Fruit fly (Drosophila melanogaster) whole organism, embryonic: ENCODE data around the gene Fas3.

Experiments used
- ATbp ChIP-seq: fragments of 200-800 bp; sonication (Bioruptor generic); optimal IDR thresholded peaks from 2 replicates; lab custom pipeline; 2017; ENCODE audit warnings: missing biosample characterization, mild to moderate bottlenecking, missing genetic modification characterization, missing genetic modification reagents
- Aef1 ChIP-seq: fragments of 200-800 bp; sonication (Bioruptor generic); IDR thresholded peaks from 3 replicates; pipeline ENCODE4 v1.3.6; 2022; ENCODE audit warnings: missing biosample characterization, missing genetic modification characterization
- Antp ChIP-seq: fragments of 200-800 bp; sonication (Bioruptor generic); optimal IDR thresholded peaks from 3 replicates; lab custom pipeline; 2016; ENCODE audit warnings: missing biosample characterization, missing genetic modification characterization
- Asciz ChIP-seq: fragments of 200-800 bp; sonication (Bioruptor generic); optimal IDR thresholded peaks from 2 replicates; lab custom pipeline; 2017; ENCODE audit warnings: missing biosample characterization, mild to moderate bottlenecking, missing genetic modification characterization, missing genetic modification reagents
- Atf-2 ChIP-seq: fragments of 200-800 bp; sonication (Bioruptor generic); optimal IDR thresholded peaks from 2 replicates; lab custom pipeline; 2016; ENCODE audit warnings: missing biosample characterization, missing genetic modification characterization
- CG11695 ChIP-seq: fragments of 200-800 bp; sonication (Bioruptor generic); IDR thresholded peaks from 3 replicates; pipeline ENCODE4 v1.3.6; 2022; ENCODE audit warnings: missing biosample characterization, missing genetic modification characterization
- CG12155 ChIP-seq: fragments of 200-800 bp; sonication (Bioruptor generic); optimal IDR thresholded peaks from 3 replicates; lab custom pipeline; 2016; ENCODE audit warnings: missing biosample characterization, missing genetic modification characterization
- CG12391 ChIP-seq: fragments of 200-800 bp; sonication (Bioruptor generic); optimal IDR thresholded peaks from 3 replicates; lab custom pipeline; 2018; ENCODE audit warnings: missing biosample characterization, mild to moderate bottlenecking, missing genetic modification characterization, moderate library complexity
- CG12769 ChIP-seq: fragments of 200-800 bp; sonication (Bioruptor generic); optimal IDR thresholded peaks from 2 replicates; lab custom pipeline; 2019; ENCODE audit warnings: missing biosample characterization, mild to moderate bottlenecking, missing genetic modification characterization, moderate library complexity
- CG14014 ChIP-seq: fragments of 200-800 bp; sonication (Bioruptor generic); IDR thresholded peaks from 2 replicates; pipeline ENCODE4 v1.3.6; 2022; ENCODE audit warnings: missing biosample characterization, missing genetic modification characterization
- CG1603 ChIP-seq: fragments of 200-800 bp; sonication (Bioruptor generic); optimal IDR thresholded peaks from 2 replicates; lab custom pipeline; 2019; ENCODE audit warnings: missing biosample characterization, mild to moderate bottlenecking, missing genetic modification characterization, moderate library complexity
- CG17328 ChIP-seq: fragments of 200-800 bp; sonication (Bioruptor generic); IDR thresholded peaks from 2 replicates; pipeline ENCODE4 v1.3.6; 2022; ENCODE audit warnings: missing biosample characterization, missing genetic modification characterization
- CG1792 ChIP-seq: fragments of 200-800 bp; sonication (Bioruptor generic); optimal IDR thresholded peaks from 2 replicates; lab custom pipeline; 2016; ENCODE audit warnings: missing biosample characterization, missing genetic modification characterization
- CG18476 ChIP-seq: fragments of 200-800 bp; sonication (Bioruptor generic); optimal IDR thresholded peaks from 2 replicates; lab custom pipeline; 2016; ENCODE audit warnings: missing biosample characterization, mild to moderate bottlenecking, missing genetic modification characterization
- CG43689 ChIP-seq: fragments of 200-800 bp; sonication (Bioruptor generic); IDR thresholded peaks from 2 replicates; pipeline ENCODE4 v1.3.6; 2022; ENCODE audit warnings: missing biosample characterization, missing genetic modification characterization
- CG4707 ChIP-seq: fragments of 200-800 bp; sonication (Bioruptor generic); optimal IDR thresholded peaks from 2 replicates; lab custom pipeline; 2018; ENCODE audit warnings: missing biosample characterization, mild to moderate bottlenecking, missing genetic modification characterization, moderate library complexity
- CG4854 ChIP-seq: fragments of 200-800 bp; sonication (Bioruptor generic); optimal IDR thresholded peaks from 2 replicates; lab custom pipeline; 2016; ENCODE audit warnings: missing biosample characterization, missing genetic modification characterization, inconsistent platforms
- CG7357 ChIP-seq: fragments of 200-800 bp; sonication (Bioruptor generic); IDR thresholded peaks from 3 replicates; pipeline ENCODE4 v1.3.6; 2022; ENCODE audit warnings: missing biosample characterization, missing genetic modification characterization
- CG8089 ChIP-seq: fragments of 200-800 bp; sonication (Bioruptor generic); optimal IDR thresholded peaks from 3 replicates; lab custom pipeline; 2016; ENCODE audit warnings: missing biosample characterization, missing genetic modification characterization
- CG8281 ChIP-seq: fragments of 200-800 bp; sonication (Bioruptor generic); optimal IDR thresholded peaks from 2 replicates; lab custom pipeline; 2018; ENCODE audit warnings: missing biosample characterization, mild to moderate bottlenecking, missing genetic modification characterization, moderate library complexity
- CG9609 ChIP-seq: fragments of 200-800 bp; sonication (Bioruptor generic); optimal IDR thresholded peaks from 3 replicates; lab custom pipeline; 2016; ENCODE audit warnings: missing biosample characterization, missing genetic modification characterization
- Dbx ChIP-seq: fragments of 200-800 bp; sonication (Bioruptor generic); IDR thresholded peaks from 3 replicates; pipeline ENCODE4 v1.3.6; 2022; ENCODE audit warnings: missing biosample characterization, missing genetic modification characterization
- Dref ChIP-seq: fragments of 200-800 bp; sonication (Bioruptor generic); IDR thresholded peaks from 2 replicates; pipeline ENCODE4 v1.3.6; 2022; ENCODE audit warnings: missing biosample characterization, missing genetic modification characterization
- Drgx ChIP-seq: fragments of 200-800 bp; sonication (Bioruptor generic); IDR thresholded peaks from 2 replicates; pipeline ENCODE4 v1.3.6; 2022; ENCODE audit warnings: missing biosample characterization, missing genetic modification characterization
- Elba2 ChIP-seq: fragments of 200-800 bp; sonication (Bioruptor generic); optimal IDR thresholded peaks from 3 replicates; lab custom pipeline; 2016; ENCODE audit warnings: missing biosample characterization, missing genetic modification characterization
- Fer1 ChIP-seq: fragments of 200-800 bp; sonication (Bioruptor generic); optimal IDR thresholded peaks from 2 replicates; lab custom pipeline; 2017; ENCODE audit warnings: missing biosample characterization, mild to moderate bottlenecking, missing genetic modification characterization
- GATAe ChIP-seq: fragments of 200-800 bp; sonication (Bioruptor generic); conservative IDR thresholded peaks from 2 replicates; pipeline ENCODE4 v1.3.6; 2022; ENCODE audit warnings: missing biosample characterization, missing genetic modification characterization
- H15 ChIP-seq: fragments of 200-800 bp; sonication (Bioruptor generic); IDR thresholded peaks from 3 replicates; pipeline ENCODE4 v1.3.6; 2022; ENCODE audit warnings: missing biosample characterization, missing genetic modification characterization
- HLH3B ChIP-seq: fragments of 200-800 bp; sonication (Bioruptor generic); IDR thresholded peaks from 2 replicates; pipeline ENCODE4 v1.3.6; 2022; ENCODE audit warnings: missing biosample characterization, missing genetic modification characterization
- Hand ChIP-seq: fragments of 200-800 bp; sonication (Bioruptor generic); optimal IDR thresholded peaks from 2 replicates; lab custom pipeline; 2017; ENCODE audit warnings: mild to moderate bottlenecking, missing biosample characterization, missing genetic modification reagents, missing genetic modification characterization
- Hr39 ChIP-seq: fragments of >200 bp; optimal IDR thresholded peaks from 2 replicates; lab custom pipeline; 2017
- MBD-R2 ChIP-seq: fragments of 200-800 bp; sonication (Bioruptor generic); IDR thresholded peaks from 2 replicates; pipeline ENCODE4 v1.3.6; 2022; ENCODE audit warnings: missing biosample characterization, missing genetic modification characterization
- Max ChIP-seq: fragments of 200-800 bp; sonication (Bioruptor generic); optimal IDR thresholded peaks from 2 replicates; lab custom pipeline; 2016; ENCODE audit warnings: missing biosample characterization, mild to moderate bottlenecking, missing genetic modification characterization
- PHDP ChIP-seq: fragments of 200-800 bp; sonication (Bioruptor generic); optimal IDR thresholded peaks from 3 replicates; lab custom pipeline; 2018; ENCODE audit warnings: missing biosample characterization, mild to moderate bottlenecking, missing genetic modification characterization, moderate library complexity
- Pdp1 ChIP-seq, 2 experiments: fragments of 200-800 bp; sonication (Bioruptor generic); optimal IDR thresholded peaks; 3 replicates each; lab custom pipeline; 2016; ENCODE audit warnings: missing biosample characterization in 2 of 2, missing genetic modification characterization in 2 of 2, mild to moderate bottlenecking in 1 of 2, moderate library complexity in 1 of 2
- bab2 ChIP-seq: fragments of 200-800 bp; sonication (Bioruptor generic); optimal IDR thresholded peaks from 2 replicates; lab custom pipeline; 2016; ENCODE audit warnings: missing biosample characterization, missing genetic modification characterization
- da ChIP-seq: fragments of 200-800 bp; sonication (Bioruptor generic); optimal IDR thresholded peaks from 2 replicates; lab custom pipeline; 2016; ENCODE audit warnings: missing biosample characterization, missing genetic modification characterization
- en ChIP-seq: fragments of 200-800 bp; sonication (Bioruptor generic); optimal IDR thresholded peaks from 2 replicates; lab custom pipeline; 2016; ENCODE audit warnings: missing biosample characterization, missing genetic modification characterization
- fd96Cb ChIP-seq: fragments of 200-800 bp; sonication (Bioruptor generic); optimal IDR thresholded peaks from 2 replicates; lab custom pipeline; 2018; ENCODE audit warnings: missing biosample characterization, mild to moderate bottlenecking, missing genetic modification characterization, moderate library complexity
- gce ChIP-seq: fragments of 200-800 bp; sonication (Bioruptor generic); IDR thresholded peaks from 3 replicates; pipeline ENCODE4 v1.3.6; 2022; ENCODE audit warnings: missing biosample characterization, missing genetic modification characterization
- gem ChIP-seq: fragments of 200-800 bp; sonication (Bioruptor generic); optimal IDR thresholded peaks from 2 replicates; lab custom pipeline; 2019; ENCODE audit warnings: missing biosample characterization, mild to moderate bottlenecking, missing genetic modification characterization, moderate library complexity
- grau ChIP-seq: fragments of 200-800 bp; optimal IDR thresholded peaks from 3 replicates; lab custom pipeline; 2019; ENCODE audit warnings: missing biosample characterization, mild to moderate bottlenecking, missing genetic modification characterization, moderate library complexity
- klu ChIP-seq: fragments of 200-800 bp; sonication (Bioruptor generic); IDR thresholded peaks from 2 replicates; pipeline ENCODE4 v1.3.6; 2022; ENCODE audit warnings: missing biosample characterization, missing genetic modification characterization
- lab ChIP-seq: fragments of 200-800 bp; sonication (Bioruptor generic); optimal IDR thresholded peaks from 3 replicates; lab custom pipeline; 2017; ENCODE audit warnings: missing biosample characterization, missing genetic modification characterization, mild to moderate bottlenecking, moderate library complexity, missing genetic modification reagents
- lilli ChIP-seq: fragments of 200-800 bp; sonication (Bioruptor generic); optimal IDR thresholded peaks from 3 replicates; lab custom pipeline; 2016; ENCODE audit warnings: missing biosample characterization, missing genetic modification characterization
- org-1 ChIP-seq: fragments of 200-800 bp; sonication (Bioruptor generic); optimal IDR thresholded peaks from 2 replicates; lab custom pipeline; 2017; ENCODE audit warnings: missing biosample characterization, missing genetic modification characterization
- shn ChIP-seq: fragments of 200-800 bp; sonication (Bioruptor generic); optimal IDR thresholded peaks from 3 replicates; lab custom pipeline; 2016; ENCODE audit warnings: missing biosample characterization, missing genetic modification characterization
- sr ChIP-seq: fragments of 200-800 bp; sonication (Bioruptor generic); IDR thresholded peaks from 3 replicates; pipeline ENCODE4 v1.3.6; 2022; ENCODE audit warnings: missing biosample characterization, missing genetic modification characterization
- tgo ChIP-seq: fragments of 200-800 bp; sonication (Bioruptor generic); IDR thresholded peaks from 3 replicates; pipeline ENCODE4 v1.3.6; 2022; ENCODE audit warnings: missing biosample characterization, missing genetic modification characterization
- ttk ChIP-seq: fragments of 200-800 bp; sonication (Bioruptor generic); IDR thresholded peaks from 2 replicates; pipeline ENCODE4 v2.1.2; 2022; ENCODE audit warnings: missing biosample characterization, missing genetic modification characterization
- vnd ChIP-seq: fragments of 200-800 bp; sonication (Bioruptor generic); IDR thresholded peaks from 3 replicates; pipeline ENCODE4 v1.3.6; 2022; ENCODE audit warnings: missing biosample characterization, missing genetic modification characterization; ENCODE audit not compliant: partially characterized antibody

Gene Fas3

DNA sequence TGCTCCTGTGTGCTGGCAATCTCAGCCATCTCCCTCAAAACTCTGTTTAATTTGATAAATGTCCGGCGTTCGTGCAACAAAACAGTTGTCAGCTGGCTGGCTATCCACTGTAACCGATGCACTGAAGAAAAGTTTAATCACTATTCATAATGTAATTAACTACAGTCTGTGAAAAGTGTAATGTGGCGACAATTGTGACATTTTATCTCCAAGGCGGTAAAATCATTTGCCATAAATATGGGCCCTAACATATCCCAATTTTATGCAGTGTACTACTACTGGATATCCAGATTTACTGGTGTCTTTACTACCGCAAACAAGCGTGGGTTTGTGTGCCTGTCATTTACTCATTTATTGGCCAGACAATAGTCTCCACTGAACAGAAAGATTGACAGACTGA, 8.8 kb downstream of the Fas3 start (continued):
- 0 out of 3 replicates have a peak, but pooled peaks have one; percentile 32 for TF ChIP-seq CG11695
- TF ChIP-seq GATAe (GFP tag; lab: Robert Waterston, UW), result no peak
- no peak for TF ChIP-seq Max (GFP tag; lab: Kevin White, UChicago)
- TF ChIP-seq H15 (GFP tag; lab: Robert Waterston, UW), result 0 out of 3 replicates have a peak, but pooled peaks have one; percentile 41
- TF ChIP-seq PHDP, result peak; percentile 33
- peak in 1 of 2 experiments; percentile 27 for TF ChIP-seq Pdp1 (GFP tag; optimal IDR thresholded peaks at IDR 0.05; lab: Kevin White, UChicago)
- no peak for TF ChIP-seq CG43689 (GFP tag; lab: Robert Waterston, UW)
- 0 out of 3 replicates have a peak, but pooled peaks have one; percentile 6 for TF ChIP-seq CG7357
- TF ChIP-seq vnd (GFP tag; lab: Robert Waterston, UW), result no peak
- TF ChIP-seq CG18476 (GFP tag; lab: Kevin White, UChicago), result no peak
- no peak for TF ChIP-seq Dref
- peak; percentile 84 for TF ChIP-seq Drgx
- no peak for TF ChIP-seq CG1792 (GFP tag; lab: Kevin White, UChicago)
- peak; percentile 62 for TF ChIP-seq CG17328 (GFP tag; lab: Robert Waterston, UW)
- TF ChIP-seq bab2, result peak; percentile 36
- TF ChIP-seq en, result peak; percentile 34
- TF ChIP-seq Atf-2 (GFP tag; lab: Kevin White, UChicago), result peak; percentile 8
- TF ChIP-seq sr (GFP tag; lab: Robert Waterston, UW), result peak; percentile 29; the same call in 1 of the 3 replicates
- peak; percentile 15 for TF ChIP-seq CG12155
- peak; percentile 42 for TF ChIP-seq CG12769 (tag; lab: Kevin White, UChicago)
- TF ChIP-seq CG1603 (tag; lab: Kevin White, UChicago), result peak; percentile 80
- 0 out of 2 replicates have a peak, but pooled peaks have one; percentile 54 for TF ChIP-seq CG14014 (GFP tag; lab: Robert Waterston, UW)
- peak; percentile 67 for TF ChIP-seq ATbp (GFP tag; lab: Kevin White, UChicago)
- no peak for TF ChIP-seq Hr39 (lab: Kevin White, UChicago)
- peak; percentile 62 for TF ChIP-seq tgo (GFP tag; lab: Robert Waterston, UW)
- peak; percentile 63 for TF ChIP-seq gem (tag; lab: Kevin White, UChicago)
- TF ChIP-seq lilli (GFP tag; lab: Kevin White, UChicago), result peak; percentile 14
- no peak for TF ChIP-seq da (GFP tag; lab: Kevin White, UChicago)
- TF ChIP-seq CG4854 (GFP tag; lab: Kevin White, UChicago), result no peak
- TF ChIP-seq ttk (GFP tag; lab: Robert Waterston, UW), result peak; percentile 40; the same call in 1 of the 2 replicates
- no peak for TF ChIP-seq Dbx (GFP tag; lab: Robert Waterston, UW)
- peak; percentile 40 for TF ChIP-seq grau (tag; lab: Kevin White, UChicago)
- peak; percentile 33 for TF ChIP-seq Antp (GFP tag; lab: Kevin White, UChicago)
- TF ChIP-seq CG4707 (GFP tag; lab: Kevin White, UChicago), result no peak
- TF ChIP-seq CG8281 (tag; lab: Kevin White, UChicago), result peak; percentile 80
- TF ChIP-seq org-1, result peak; percentile 56
- peak; percentile 65; the same call in 1 of the 3 replicates for TF ChIP-seq gce
- TF ChIP-seq Aef1 (GFP tag; lab: Robert Waterston, UW), result peak; percentile 54; the same call in 1 of the 3 replicates
- peak; percentile 27 for TF ChIP-seq CG8089 (GFP tag; lab: Kevin White, UChicago)
- TF ChIP-seq CG12391, result peak; percentile 49
- TF ChIP-seq Asciz (GFP tag; lab: Kevin White, UChicago), result peak; percentile 40
- peak; percentile 8 for TF ChIP-seq Fer1 (GFP tag; lab: Kevin White, UChicago)
- peak; percentile 23; the same call in 1 of the 2 replicates for TF ChIP-seq MBD-R2 (GFP tag; lab: Robert Waterston, UW)
- peak; percentile 21 for TF ChIP-seq shn (GFP tag; lab: Kevin White, UChicago)
- TF ChIP-seq Elba2 (GFP tag; lab: Kevin White, UChicago), result no peak
- TF ChIP-seq HLH3B (GFP tag; lab: Robert Waterston, UW), result peak; percentile 61; the same call in 1 of the 2 replicates
- TF ChIP-seq klu, result peak; percentile 25; the same call in 1 of the 2 replicates
- TF ChIP-seq lab (GFP tag; lab: Kevin White, UChicago), result peak; percentile 50
- TF ChIP-seq fd96Cb, result peak; percentile 11
- TF ChIP-seq Hand (GFP tag; lab: Kevin White, UChicago), result no peak
- peak; percentile 26 for TF ChIP-seq CG9609 (GFP tag; lab: Kevin White, UChicago)
